Worm (Caenorhabditis elegans): Measurements from ENCODE around the gene str-115.

- TF ChIP-seq egl-43 (GFP tag; IDR thresholded peaks at IDR 0.05) (no peak), daf-12 (tag; optimal IDR thresholded peaks at IDR 0.05) (no peak), unc-39 (tag; optimal IDR thresholded peaks at IDR 0.05) (no peak), ztf-11 (tag; optimal IDR thresholded peaks at IDR 0.05) (no peak), R02D3.7 (tag; optimal IDR thresholded peaks at IDR 0.05) (no peak), nhr-237 (tag; optimal IDR thresholded peaks at IDR 0.05) (no peak)
Observed at ce11 chrV:11245029-11245428, 23.9 kb upstream of the str-115 start.

Measured in whole organism, L4 larva.